Fruit fly (Drosophila melanogaster) Kc167 (cell line): ENCODE measurements around the gene CG8671.

ENCODE experiments used
- Myc ChIP-seq: fragments of >200 bp; optimal IDR thresholded peaks from 2 replicates; lab custom pipeline; 2017; ENCODE audit warnings: missing external identifiers
- Sin3A ChIP-seq: fragments of >200 bp; optimal IDR thresholded peaks from 2 replicates; lab custom pipeline; 2018; ENCODE audit warnings: missing external identifiers
- h ChIP-seq: fragments of >200 bp; optimal IDR thresholded peaks from 3 replicates; lab custom pipeline; 2018; ENCODE audit warnings: missing external identifiers
- insv ChIP-seq: fragments of >200 bp; optimal IDR thresholded peaks from 3 replicates; lab custom pipeline; 2018; ENCODE audit warnings: missing external identifiers
- psq ChIP-seq: fragments of >200 bp; optimal IDR thresholded peaks from 2 replicates; lab custom pipeline; 2017; ENCODE audit warnings: missing external identifiers
- ttk ChIP-seq: sonication (Bioruptor generic); optimal IDR thresholded peaks from 2 replicates; lab custom pipeline; 2017; ENCODE audit warnings: missing external identifiers

CG8671 gene

dm6 chr2L:21307795-21308426, 45.2 kb downstream of the CG8671 start:
- TF ChIP-seq psq (lab: Kevin White, UChicago), result no peak
- no peak for TF ChIP-seq Sin3A

dm6 chr2L:21309058-21309753, 46.5 kb downstream of the CG8671 start:
- TF ChIP-seq insv, result peak; percentile 47
- no peak for TF ChIP-seq psq (lab: Kevin White, UChicago)
- TF ChIP-seq h (lab: Kevin White, UChicago), result peak; percentile 42

- TF ChIP-seq Sin3A (no peak), insv (no peak), h (lab: Kevin White, UChicago) (no peak), ttk (no peak), Myc (lab: Kevin White, UChicago) (no peak), psq (lab: Kevin White, UChicago) (no peak)
These were observed 47.1 kb downstream of the CG8671 start, which contains the start of gene Mondo for dm6 chr2L:21309754-21310426. Mondo (minus strand) TSS chr2L:21310050.

dm6 chr2L:21310427-21311199, 47.9 kb downstream of the CG8671 start, which contains the start of gene crc:
crc (plus strand) TSS chr2L:21310866.
- TF ChIP-seq psq (lab: Kevin White, UChicago) (no peak), insv (no peak), Myc (lab: Kevin White, UChicago) (no peak)

dm6 chr2L:21311200-21311689, 48.5 kb downstream of the CG8671 start:
- TF ChIP-seq h (lab: Kevin White, UChicago) (no peak), ttk (no peak), insv (no peak), Myc (lab: Kevin White, UChicago) (no peak), Sin3A (no peak), psq (lab: Kevin White, UChicago) (no peak)

DNA sequence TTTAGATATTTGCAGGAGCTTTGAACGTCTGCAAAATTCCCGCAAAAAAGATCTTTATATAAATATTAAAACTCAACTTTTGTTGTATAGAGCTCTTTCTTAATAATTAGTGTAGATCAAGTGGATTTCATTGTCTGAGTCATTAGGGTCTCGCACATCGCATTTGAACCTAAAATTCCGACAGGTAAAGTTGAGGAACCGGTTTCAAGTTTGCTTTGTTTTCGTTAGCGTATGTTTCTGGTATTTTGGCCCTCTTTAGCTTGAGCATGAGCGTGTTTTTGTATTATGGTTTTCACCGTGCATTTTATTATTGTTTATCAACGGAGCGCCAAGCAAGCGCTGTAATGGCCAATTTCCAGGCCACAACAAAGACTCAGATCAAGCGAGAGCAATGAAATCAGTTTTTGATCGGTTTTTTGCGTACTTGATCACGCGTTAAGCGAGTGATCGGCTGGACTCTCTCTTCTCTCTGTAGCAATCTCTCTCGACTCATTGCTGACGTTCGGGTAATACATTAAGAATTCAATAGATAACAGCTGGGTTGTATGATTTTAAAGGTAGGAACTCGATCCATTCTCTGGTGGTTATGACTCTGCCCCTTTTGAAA, 50.2 kb downstream of the CG8671 start:
- TF ChIP-seq insv (no peak), h (lab: Kevin White, UChicago) (no peak), ttk (no peak), Myc (lab: Kevin White, UChicago) (no peak), Sin3A (no peak), psq (lab: Kevin White, UChicago) (no peak)

DNA sequence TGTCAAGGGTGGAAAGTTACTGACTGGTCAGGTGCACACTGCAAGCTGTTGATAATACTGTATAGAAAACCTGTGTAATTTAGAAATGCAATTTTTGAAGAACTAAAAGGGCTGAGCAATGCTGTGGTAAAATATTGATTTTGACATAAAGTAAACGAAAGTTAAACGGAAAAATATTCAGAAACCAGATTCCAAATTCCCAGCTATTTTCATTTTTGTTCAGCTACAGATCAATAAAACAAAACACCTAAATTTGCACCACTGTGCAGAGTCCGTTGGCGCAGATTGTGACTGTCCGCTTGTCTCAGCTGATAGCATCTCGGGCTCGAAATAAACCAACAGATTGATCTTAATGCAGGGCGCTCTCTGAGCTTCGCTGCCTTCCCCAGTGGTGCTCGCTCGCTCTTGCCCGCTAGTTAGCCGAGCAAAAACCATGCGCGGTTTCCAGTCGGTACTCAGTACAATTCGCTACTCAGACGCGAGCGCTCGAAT, 51.2 kb downstream of the CG8671 start, which contains the start of gene CG46314:
CG46314 (plus strand) TSS at position 452 of the 492 bp plus-strand sequence.
- TF ChIP-seq ttk (no peak), psq (lab: Kevin White, UChicago) (no peak), h (lab: Kevin White, UChicago) (no peak), insv (no peak), Myc (lab: Kevin White, UChicago) (no peak), Sin3A (no peak)

DNA sequence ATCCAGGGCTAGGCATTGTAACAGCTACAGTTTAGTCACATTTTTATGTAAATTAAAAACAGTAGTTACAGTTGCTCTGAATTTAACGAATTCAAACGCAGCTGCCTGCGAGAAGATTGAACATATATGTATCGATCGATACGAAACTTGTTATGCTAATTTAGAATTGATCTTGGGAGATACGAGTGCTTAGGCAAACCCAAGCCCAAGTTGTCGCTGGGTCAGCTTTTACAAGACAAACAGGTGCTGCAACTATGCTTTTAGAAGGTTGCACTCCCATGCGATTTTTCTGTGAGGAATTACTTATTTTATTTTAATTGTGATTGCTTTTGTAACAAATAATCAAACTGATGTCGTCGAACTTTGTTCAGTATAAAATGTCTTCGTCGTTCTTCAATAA, 54.0 kb downstream of the CG8671 start:
- no peak for TF ChIP-seq insv

dm6 chr2L:21322161-21322560, 59.4 kb downstream of the CG8671 start:
- TF ChIP-seq psq (lab: Kevin White, UChicago), result no peak
- TF ChIP-seq Myc (lab: Kevin White, UChicago), result no peak
- TF ChIP-seq insv, result no peak
- TF ChIP-seq ttk, result no peak
- TF ChIP-seq h (lab: Kevin White, UChicago), result no peak

DNA sequence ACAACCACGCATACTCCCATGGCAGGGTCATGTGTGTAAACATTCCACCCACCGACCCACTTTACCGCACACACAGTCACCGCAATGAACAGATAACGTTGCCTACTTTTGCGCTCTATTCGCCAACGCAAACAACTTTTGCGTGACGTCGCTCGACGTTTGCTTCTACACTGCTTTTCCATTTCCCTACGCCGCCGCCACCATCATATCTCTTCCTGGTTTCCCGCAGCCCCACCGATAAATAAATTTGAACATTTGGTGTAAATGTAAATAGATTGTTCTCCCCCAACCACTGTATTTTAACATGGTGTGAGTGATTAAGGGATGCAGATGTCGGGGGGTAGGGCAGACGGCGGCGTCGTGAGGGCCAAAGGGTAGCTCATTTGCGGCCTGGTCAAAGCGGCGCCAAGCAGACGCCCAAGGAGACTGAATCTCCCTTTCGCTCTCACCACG, 61.7 kb downstream of the CG8671 start:
- TF ChIP-seq ttk (no peak), Myc (lab: Kevin White, UChicago) (no peak), psq (lab: Kevin White, UChicago) (no peak), insv (no peak), Sin3A (no peak), h (lab: Kevin White, UChicago) (no peak)

- no peak for TF ChIP-seq h (lab: Kevin White, UChicago)
- no peak for TF ChIP-seq Myc (lab: Kevin White, UChicago)
- TF ChIP-seq insv, result no peak
- no peak for TF ChIP-seq psq (lab: Kevin White, UChicago)
- no peak for TF ChIP-seq Sin3A
- no peak for TF ChIP-seq ttk
These were observed 66.6 kb downstream of the CG8671 start for dm6 chr2L:21329353-21329752.

dm6 chr2L:21330823-21331222, 68.1 kb downstream of the CG8671 start:
- TF ChIP-seq Myc (lab: Kevin White, UChicago), result no peak
- TF ChIP-seq psq (lab: Kevin White, UChicago), result no peak
- TF ChIP-seq Sin3A, result no peak
- no peak for TF ChIP-seq insv
- no peak for TF ChIP-seq h (lab: Kevin White, UChicago)
- TF ChIP-seq ttk, result no peak
